Worm (Caenorhabditis elegans) whole organism, L4 larva: ENCODE measurements around the gene pacs-1.

ENCODE experiments used
- F37D6.2 ChIP-seq: sonication (generic microtip); optimal IDR thresholded peaks from 2 replicates; lab custom pipeline; 2016; ENCODE audit warnings: mild to moderate bottlenecking, missing genetic modification characterization, missing compliant biosample characterization
- T26A8.4 ChIP-seq: fragments of 200-800 bp; sonication (Bioruptor generic); IDR thresholded peaks from 2 replicates; pipeline ENCODE4 v1.3.6; 2022; ENCODE audit warnings: missing genetic modification characterization, missing compliant biosample characterization
- Y48G9A.11 ChIP-seq: fragments of 200-800 bp; sonication (Bioruptor generic); IDR thresholded peaks from 2 replicates; pipeline ENCODE4 v1.3.6; 2022; ENCODE audit warnings: missing genetic modification reagents, missing genetic modification characterization, missing compliant biosample characterization
- aha-1 ChIP-seq: fragments of 150-350 bp; peaks from one replicate; lab custom pipeline; 2014; ENCODE audit warnings: missing biosample characterization, missing genetic modification characterization
- ceh-20 ChIP-seq: fragments of 200-800 bp; sonication (Bioruptor generic); IDR thresholded peaks from 2 replicates; pipeline ENCODE4 v1.3.6; 2022; ENCODE audit warnings: missing genetic modification reagents, missing genetic modification characterization, missing compliant biosample characterization
- ctbp-1 ChIP-seq: fragments of 200-800 bp; sonication (Bioruptor generic); IDR thresholded peaks from 2 replicates; pipeline ENCODE4 v1.3.6; 2022; ENCODE audit warnings: missing genetic modification reagents, missing genetic modification characterization, missing compliant biosample characterization
- daf-16 ChIP-seq, 3 experiments: sonication (generic microtip); optimal IDR thresholded peaks; 2 replicates each; lab custom pipeline; 2016 to 2017; ENCODE audit warnings: missing genetic modification characterization in 3 of 3, missing genetic modification reagents in 3 of 3, mild to moderate bottlenecking in 2 of 3, missing compliant biosample characterization in 2 of 3, missing biosample characterization in 1 of 3, moderate library complexity in 1 of 3
- dmd-6 ChIP-seq: fragments of 200-800 bp; sonication (Bioruptor generic); IDR thresholded peaks from 2 replicates; pipeline ENCODE4 v1.3.6; 2022; ENCODE audit warnings: missing genetic modification reagents, missing genetic modification characterization, missing compliant biosample characterization
- dve-1 ChIP-seq: sonication (generic microtip); optimal IDR thresholded peaks from 2 replicates; lab custom pipeline; 2017; ENCODE audit warnings: antibody characterized with exemption, mild to moderate bottlenecking, missing genetic modification characterization, missing compliant biosample characterization; ENCODE audit not compliant: insufficient read depth
- egl-43 ChIP-seq: fragments of 200-800 bp; sonication (Bioruptor generic); IDR thresholded peaks from 2 replicates; pipeline ENCODE4 v1.3.6; 2022; ENCODE audit warnings: missing genetic modification reagents, missing genetic modification characterization, missing compliant biosample characterization
- fkh-10 ChIP-seq: fragments of 150-350 bp; optimal IDR thresholded peaks from 2 replicates; lab custom pipeline; 2014; ENCODE audit warnings: missing biosample characterization, missing genetic modification reagents, missing genetic modification characterization
- hlh-11 ChIP-seq: fragments of 200-800 bp; sonication (Bioruptor generic); optimal IDR thresholded peaks from 2 replicates; lab custom pipeline; 2018; ENCODE audit warnings: mild to moderate bottlenecking, missing genetic modification characterization, missing compliant biosample characterization
- hmg-1.1 ChIP-seq: fragments of 200-800 bp; sonication (Bioruptor generic); IDR thresholded peaks from 2 replicates; pipeline ENCODE4 v1.3.6; 2022; ENCODE audit warnings: missing genetic modification reagents, missing genetic modification characterization, missing compliant biosample characterization
- jun-1 ChIP-seq: fragments of 150-350 bp; optimal IDR thresholded peaks from 2 replicates; lab custom pipeline; 2014; ENCODE audit warnings: missing biosample characterization, missing genetic modification reagents, missing genetic modification characterization
- lin-1 ChIP-seq: fragments of 200-800 bp; sonication (Bioruptor generic); IDR thresholded peaks from 2 replicates; pipeline ENCODE4 v1.3.6; 2022; ENCODE audit warnings: missing genetic modification reagents, missing genetic modification characterization, missing compliant biosample characterization
- lin-39 ChIP-seq: fragments of 150-350 bp; optimal IDR thresholded peaks from 2 replicates; lab custom pipeline; 2014; ENCODE audit warnings: missing biosample characterization, missing genetic modification reagents, missing genetic modification characterization
- lir-3 ChIP-seq: sonication (generic microtip); optimal IDR thresholded peaks from 2 replicates; lab custom pipeline; 2016; ENCODE audit warnings: mild to moderate bottlenecking, missing genetic modification characterization, missing compliant biosample characterization
- lsy-2 ChIP-seq, 2 experiments: fragments of 150-350 bp in 1 of 2; sonication (generic microtip) in 1 of 2; optimal IDR thresholded peaks; 2 replicates each; lab custom pipeline; 2014 to 2017; ENCODE audit warnings: missing biosample characterization in 2 of 2, missing genetic modification characterization in 2 of 2
- mep-1 ChIP-seq: fragments of 150-350 bp; sonication (generic microtip); optimal IDR thresholded peaks from 3 replicates; lab custom pipeline; 2014; ENCODE audit warnings: missing biosample characterization, missing genetic modification characterization
- mes-2 ChIP-seq: sonication (generic microtip); optimal IDR thresholded peaks from 2 replicates; lab custom pipeline; 2016; ENCODE audit warnings: missing genotype, mild to moderate bottlenecking, missing genetic modification characterization, missing compliant biosample characterization; ENCODE audit not compliant: poor library complexity, severe bottlenecking
- nhr-10 ChIP-seq: fragments of 150-350 bp; optimal IDR thresholded peaks from 2 replicates; lab custom pipeline; 2014; ENCODE audit warnings: missing biosample characterization, missing genetic modification characterization
- nhr-102 ChIP-seq: sonication (generic microtip); optimal IDR thresholded peaks from 2 replicates; lab custom pipeline; 2016; ENCODE audit warnings: mild to moderate bottlenecking, missing genetic modification characterization, moderate library complexity, missing compliant biosample characterization
- nhr-48 ChIP-seq: sonication (generic microtip); optimal IDR thresholded peaks from 2 replicates; lab custom pipeline; 2016; ENCODE audit warnings: mild to moderate bottlenecking, missing genetic modification characterization, missing compliant biosample characterization
- nhr-6 ChIP-seq: fragments of 150-350 bp; optimal IDR thresholded peaks from 2 replicates; lab custom pipeline; 2014; ENCODE audit warnings: missing biosample characterization, missing genetic modification characterization
- pqm-1 ChIP-seq: sonication (generic microtip); optimal IDR thresholded peaks from 2 replicates; lab custom pipeline; 2017; ENCODE audit warnings: missing biosample characterization, missing genetic modification characterization
- snpc-1.2 ChIP-seq: fragments of 200-800 bp; sonication (Bioruptor generic); IDR thresholded peaks from 2 replicates; pipeline ENCODE4 v1.3.6; 2022; ENCODE audit warnings: missing genetic modification reagents, missing genetic modification characterization, missing compliant biosample characterization
- spr-3 ChIP-seq: fragments of 200-800 bp; sonication (Bioruptor generic); optimal IDR thresholded peaks from 2 replicates; lab custom pipeline; 2018; ENCODE audit warnings: mild to moderate bottlenecking, missing genetic modification characterization, missing compliant biosample characterization
- tra-1 ChIP-seq: fragments of 200-800 bp; sonication (Bioruptor generic); IDR thresholded peaks from 2 replicates; pipeline ENCODE4 v1.3.6; 2022; ENCODE audit warnings: missing genetic modification reagents, missing genetic modification characterization, missing compliant biosample characterization
- unc-130 ChIP-seq: sonication (generic microtip); optimal IDR thresholded peaks from 2 replicates; lab custom pipeline; 2016; ENCODE audit warnings: missing genetic modification reagents, missing genetic modification characterization, missing compliant biosample characterization
- unc-62 ChIP-seq, 3 experiments: fragments of 150-350 bp in 1 of 3; sonication (generic microtip); optimal IDR thresholded peaks in 2 of 3; peaks in 1 of 3; 1 replicate in 1 of 3; 2 replicates in 2 of 3; lab custom pipeline; 2014 to 2017; ENCODE audit warnings: missing biosample characterization in 3 of 3, missing genetic modification characterization in 3 of 3, missing genetic modification reagents in 3 of 3, missing genotype in 1 of 3
- zip-2 ChIP-seq: fragments of 150-350 bp; optimal IDR thresholded peaks from 2 replicates; lab custom pipeline; 2014; ENCODE audit warnings: missing biosample characterization, missing genetic modification characterization

The pacs-1 gene

ce11 chrV:9220444-9220843, 3.4 kb upstream of the pacs-1 start (continued):
- TF ChIP-seq spr-3 (GFP tag; lab: Kevin White, UChicago) (no peak), lin-1 (GFP tag; lab: Robert Waterston, UW) (no peak), T26A8.4 (GFP tag; lab: Robert Waterston, UW) (no peak), egl-43 (no peak)

- no peak for TF ChIP-seq mes-2 (tag; lab: Kevin White, UChicago)
- peak; percentile 75 for TF ChIP-seq aha-1 (tag; lab: Kevin White, UChicago)
- TF ChIP-seq hmg-1.1: 0 out of 2 replicates have a peak, but pooled peaks have one; percentile 27
- no peak for TF ChIP-seq zip-2 (tag; lab: Kevin White, UChicago)
These were observed 2.3 kb upstream of the pacs-1 start for ce11 chrV:9219390-9219733.

ce11 chrV:9218655-9219389, 1.8 kb upstream of the pacs-1 start:
- TF ChIP-seq hlh-11 (tag; lab: Kevin White, UChicago): peak; percentile 43
- TF ChIP-seq unc-130 (GFP tag; lab: Kevin White, UChicago): no peak
- TF ChIP-seq daf-16 (GFP tag; optimal IDR thresholded peaks at IDR 0.05; lab: Kevin White, UChicago): no peak
- TF ChIP-seq daf-16 (tag; optimal IDR thresholded peaks at IDR 0.05; lab: Kevin White, UChicago): peak; percentile 88
- TF ChIP-seq dve-1 (tag; lab: Kevin White, UChicago): peak; percentile 26
- no peak for TF ChIP-seq nhr-102 (tag; lab: Kevin White, UChicago)
- peak; percentile 48; the same call in 1 of the 2 replicates for TF ChIP-seq ctbp-1 (GFP tag; lab: Robert Waterston, UW)
- TF ChIP-seq lin-39 (tag; lab: Kevin White, UChicago): peak; percentile 36
- peak; percentile 84 for TF ChIP-seq ceh-20 (GFP tag; lab: Robert Waterston, UW)
- no peak for TF ChIP-seq lir-3 (tag; lab: Kevin White, UChicago)
- peak; percentile 41; the same call in 1 of the 2 replicates for TF ChIP-seq dmd-6 (GFP tag; lab: Robert Waterston, UW)
- peak; percentile 10 for TF ChIP-seq fkh-10 (GFP tag; lab: Kevin White, UChicago)
- 0 out of 2 replicates have a peak, but pooled peaks have one; percentile 40 for TF ChIP-seq tra-1 (GFP tag; lab: Robert Waterston, UW)
- TF ChIP-seq lsy-2 (tag; optimal IDR thresholded peaks at IDR 0.05; lab: Kevin White, UChicago): peak in 1 of 2 experiments; percentile 4
- peak; percentile 12 for TF ChIP-seq mep-1 (tag; lab: Kevin White, UChicago)
- no peak for TF ChIP-seq snpc-1.2
- peak; percentile 39 for TF ChIP-seq nhr-48
- peak in 1 of 2 experiments; percentile 99 for TF ChIP-seq unc-62 (GFP tag; optimal IDR thresholded peaks at IDR 0.05 in 1 of 2; lab: Kevin White, UChicago)
- TF ChIP-seq unc-62 (tag; optimal IDR thresholded peaks at IDR 0.05; lab: Kevin White, UChicago): no peak
- TF ChIP-seq nhr-6: no peak
- TF ChIP-seq mes-2 (tag; lab: Kevin White, UChicago): peak; percentile 25
- TF ChIP-seq spr-3 (GFP tag; lab: Kevin White, UChicago): no peak
- TF ChIP-seq pqm-1 (tag; lab: Kevin White, UChicago): peak; percentile 56
- TF ChIP-seq F37D6.2: peak; percentile 4

- peak; percentile 73 for TF ChIP-seq aha-1 (tag; lab: Kevin White, UChicago)
- TF ChIP-seq jun-1 (tag; lab: Kevin White, UChicago): no peak
- TF ChIP-seq unc-62 (GFP tag; optimal IDR thresholded peaks at IDR 0.05 in 1 of 2; lab: Kevin White, UChicago): peak in 1 of 2 experiments; percentile 100
- no peak for TF ChIP-seq unc-62 (tag; optimal IDR thresholded peaks at IDR 0.05; lab: Kevin White, UChicago)
- 0 out of 2 replicates have a peak, but pooled peaks have one; percentile 32 for TF ChIP-seq Y48G9A.11
- peak; percentile 85 for TF ChIP-seq ceh-20 (GFP tag; lab: Robert Waterston, UW)
These were observed 1.2 kb upstream of the pacs-1 start for ce11 chrV:9218214-9218613.

- TF ChIP-seq aha-1 (tag; lab: Kevin White, UChicago) (peak; percentile 40), nhr-10 (tag; lab: Kevin White, UChicago) (no peak)
- TF ChIP-seq, all 104 proteins: peak for 1
These were observed 3.5 kb downstream of the pacs-1 start, which contains the start of gene mdt-27 for ce11 chrV:9213554-9213953. Gene mdt-27, minus strand, starts transcription at chrV:9213654.
